Fruit fly (Drosophila melanogaster) whole organism, prepupa: ENCODE measurements around the gene MED14.

Experiments
- Blimp-1 ChIP-seq: fragments of 200-800 bp; sonication (Bioruptor generic); optimal IDR thresholded peaks from 3 replicates; lab custom pipeline; 2017; ENCODE audit warnings: missing biosample characterization, missing genetic modification characterization, mild to moderate bottlenecking, moderate library complexity, missing genetic modification reagents
- CG10631 ChIP-seq: fragments of 200-800 bp; sonication (Bioruptor generic); optimal IDR thresholded peaks from 2 replicates; lab custom pipeline; 2016; ENCODE audit warnings: missing biosample characterization, missing genetic modification characterization
- CG10669 ChIP-seq: fragments of 200-800 bp; sonication (Bioruptor generic); optimal IDR thresholded peaks from 3 replicates; lab custom pipeline; 2018; ENCODE audit warnings: missing biosample characterization, mild to moderate bottlenecking, missing genetic modification characterization, moderate library complexity
- CG11294 ChIP-seq: fragments of 200-800 bp; sonication (Bioruptor generic); IDR thresholded peaks from 2 replicates; pipeline ENCODE4 v1.3.6; 2022; ENCODE audit warnings: missing biosample characterization, missing genetic modification characterization
- CG11762 ChIP-seq: fragments of 200-800 bp; sonication (Bioruptor generic); optimal IDR thresholded peaks from 3 replicates; lab custom pipeline; 2016; ENCODE audit warnings: missing biosample characterization, missing genetic modification characterization; ENCODE audit not compliant: insufficient read depth
- CG11902 ChIP-seq: fragments of 200-800 bp; sonication (Bioruptor generic); optimal IDR thresholded peaks from 3 replicates; lab custom pipeline; 2016; ENCODE audit warnings: missing biosample characterization, missing genetic modification characterization
- CG1621 ChIP-seq: fragments of 200-800 bp; sonication (Bioruptor generic); optimal IDR thresholded peaks from 3 replicates; lab custom pipeline; 2018; ENCODE audit warnings: missing biosample characterization, mild to moderate bottlenecking, missing genetic modification characterization
- CG3032 ChIP-seq: fragments of 200-800 bp; optimal IDR thresholded peaks from 2 replicates; lab custom pipeline; 2019; ENCODE audit warnings: missing biosample characterization, mild to moderate bottlenecking, missing genetic modification characterization, moderate library complexity
- CG31627 ChIP-seq: fragments of 200-800 bp; sonication (Bioruptor generic); optimal IDR thresholded peaks from 3 replicates; lab custom pipeline; 2016; ENCODE audit warnings: missing biosample characterization, missing genetic modification characterization
- CG3919 ChIP-seq: fragments of 200-800 bp; sonication (Bioruptor generic); optimal IDR thresholded peaks from 3 replicates; lab custom pipeline; 2016; ENCODE audit warnings: missing biosample characterization, missing genetic modification characterization
- CG4318 ChIP-seq: fragments of 200-800 bp; sonication (Bioruptor generic); optimal IDR thresholded peaks from 3 replicates; lab custom pipeline; 2017; ENCODE audit warnings: missing biosample characterization, mild to moderate bottlenecking, missing genetic modification characterization
- CG6163 ChIP-seq: fragments of 200-800 bp; sonication (Bioruptor generic); IDR thresholded peaks from 3 replicates; pipeline ENCODE4 v1.3.6; 2022; ENCODE audit warnings: missing biosample characterization, missing genetic modification characterization
- CG6276 ChIP-seq: fragments of 200-800 bp; sonication (Bioruptor generic); optimal IDR thresholded peaks from 2 replicates; lab custom pipeline; 2017; ENCODE audit warnings: missing biosample characterization, mild to moderate bottlenecking, missing genetic modification characterization
- CG6792 ChIP-seq: fragments of 200-800 bp; sonication (Bioruptor generic); optimal IDR thresholded peaks from 3 replicates; lab custom pipeline; 2016; ENCODE audit warnings: missing biosample characterization, missing genetic modification characterization
- CG6854 ChIP-seq: fragments of 200-800 bp; sonication (Bioruptor generic); optimal IDR thresholded peaks from 2 replicates; lab custom pipeline; 2017; ENCODE audit warnings: missing biosample characterization, mild to moderate bottlenecking, missing genetic modification characterization
- CG7368 ChIP-seq: fragments of 200-800 bp; sonication (Bioruptor generic); optimal IDR thresholded peaks from 3 replicates; lab custom pipeline; 2016; ENCODE audit warnings: missing biosample characterization, missing genetic modification characterization
- CG8119 ChIP-seq: fragments of 200-800 bp; sonication (Bioruptor generic); IDR thresholded peaks from 3 replicates; pipeline ENCODE4 v1.3.6; 2022; ENCODE audit warnings: missing biosample characterization, missing genetic modification characterization
- CG8319 ChIP-seq: fragments of 200-800 bp; sonication (Bioruptor generic); optimal IDR thresholded peaks from 3 replicates; lab custom pipeline; 2016; ENCODE audit warnings: missing biosample characterization, missing genetic modification characterization
- CG8632 ChIP-seq: fragments of 200-800 bp; sonication (Bioruptor generic); optimal IDR thresholded peaks from 3 replicates; lab custom pipeline; 2016; ENCODE audit warnings: missing biosample characterization, missing genetic modification characterization
- CG9139 ChIP-seq: fragments of 200-800 bp; sonication (Bioruptor generic); optimal IDR thresholded peaks from 3 replicates; lab custom pipeline; 2017; ENCODE audit warnings: missing biosample characterization, mild to moderate bottlenecking, missing genetic modification characterization
- Eip75B ChIP-seq: fragments of 200-800 bp; sonication (Bioruptor generic); optimal IDR thresholded peaks from 3 replicates; lab custom pipeline; 2016; ENCODE audit warnings: missing biosample characterization, missing genetic modification characterization
- Eip78C ChIP-seq: fragments of 200-800 bp; sonication (Bioruptor generic); peaks from one replicate; lab custom pipeline; 2016; ENCODE audit warnings: missing biosample characterization, missing genetic modification characterization
- Eip93F ChIP-seq: fragments of 200-800 bp; sonication (Bioruptor generic); optimal IDR thresholded peaks from 2 replicates; lab custom pipeline; 2016; ENCODE audit warnings: missing biosample characterization, mild to moderate bottlenecking, missing genetic modification characterization
- Ets21C ChIP-seq: fragments of 200-800 bp; sonication (Bioruptor generic); optimal IDR thresholded peaks from 3 replicates; lab custom pipeline; 2016; ENCODE audit warnings: missing biosample characterization, missing genetic modification characterization
- Ets96B ChIP-seq: fragments of 200-800 bp; optimal IDR thresholded peaks from 2 replicates; lab custom pipeline; 2019; ENCODE audit warnings: missing biosample characterization, mild to moderate bottlenecking, missing genetic modification characterization, moderate library complexity
- Gug ChIP-seq: fragments of 200-800 bp; sonication (Bioruptor generic); IDR thresholded peaks from 2 replicates; pipeline ENCODE4 v1.3.6; 2022; ENCODE audit warnings: missing biosample characterization, missing genetic modification characterization
- Hr38 ChIP-seq: sonication (Bioruptor generic); optimal IDR thresholded peaks from 2 replicates; lab custom pipeline; 2016; ENCODE audit warnings: missing biosample characterization, missing genetic modification characterization
- Hr39 ChIP-seq: fragments of 200-800 bp; sonication (Bioruptor generic); optimal IDR thresholded peaks from 2 replicates; lab custom pipeline; 2016; ENCODE audit warnings: missing biosample characterization, missing genetic modification characterization
- Hr4 ChIP-seq: fragments of 200-800 bp; sonication (Bioruptor generic); optimal IDR thresholded peaks from 3 replicates; lab custom pipeline; 2016; ENCODE audit warnings: missing biosample characterization, missing genetic modification characterization
- Met ChIP-seq: fragments of 200-800 bp; sonication (Bioruptor generic); optimal IDR thresholded peaks from 3 replicates; lab custom pipeline; 2016; ENCODE audit warnings: missing biosample characterization, missing genetic modification characterization
- OdsH ChIP-seq: fragments of 200-800 bp; sonication (Bioruptor generic); optimal IDR thresholded peaks from 3 replicates; lab custom pipeline; 2016; ENCODE audit warnings: missing biosample characterization, missing genetic modification characterization
- Smox ChIP-seq: fragments of 200-800 bp; sonication (Bioruptor generic); optimal IDR thresholded peaks from 3 replicates; lab custom pipeline; 2016; ENCODE audit warnings: missing biosample characterization, missing genetic modification characterization
- Sox102F ChIP-seq: fragments of 200-800 bp; sonication (Bioruptor generic); optimal IDR thresholded peaks from 2 replicates; lab custom pipeline; 2016; ENCODE audit warnings: missing biosample characterization, mild to moderate bottlenecking, missing genetic modification characterization
- Sox14 ChIP-seq: fragments of 200-800 bp; sonication (Bioruptor generic); optimal IDR thresholded peaks from 3 replicates; lab custom pipeline; 2016; ENCODE audit warnings: missing biosample characterization, missing genetic modification characterization
- Sox15 ChIP-seq: fragments of 200-800 bp; sonication (Bioruptor generic); optimal IDR thresholded peaks from 3 replicates; lab custom pipeline; 2016; ENCODE audit warnings: missing biosample characterization, missing genetic modification characterization
- achi ChIP-seq: fragments of 200-800 bp; sonication (Bioruptor generic); optimal IDR thresholded peaks from 3 replicates; lab custom pipeline; 2016; ENCODE audit warnings: missing biosample characterization, missing genetic modification characterization
- acj6 ChIP-seq: fragments of 200-800 bp; sonication (Bioruptor generic); optimal IDR thresholded peaks from 3 replicates; lab custom pipeline; 2016; ENCODE audit warnings: missing biosample characterization, missing genetic modification characterization
- cyc ChIP-seq: fragments of 200-800 bp; sonication (Bioruptor generic); optimal IDR thresholded peaks from 3 replicates; lab custom pipeline; 2016; ENCODE audit warnings: missing biosample characterization, missing genetic modification characterization
- dac ChIP-seq: fragments of 200-800 bp; sonication (Bioruptor generic); optimal IDR thresholded peaks from 2 replicates; lab custom pipeline; 2017; ENCODE audit warnings: missing biosample characterization, mild to moderate bottlenecking, missing genetic modification characterization
- dsx ChIP-seq: fragments of 200-800 bp; optimal IDR thresholded peaks from 3 replicates; lab custom pipeline; 2019; ENCODE audit warnings: missing biosample characterization, mild to moderate bottlenecking, missing genetic modification characterization, moderate library complexity; ENCODE audit not compliant: poor library complexity, severe bottlenecking
- esn ChIP-seq: fragments of 200-800 bp; sonication (Bioruptor generic); optimal IDR thresholded peaks from 2 replicates; lab custom pipeline; 2016; ENCODE audit warnings: missing biosample characterization, mild to moderate bottlenecking, missing genetic modification characterization, moderate library complexity
- fd59A ChIP-seq: fragments of 200-800 bp; sonication (Bioruptor generic); optimal IDR thresholded peaks from 2 replicates; lab custom pipeline; 2017; ENCODE audit warnings: missing biosample characterization, mild to moderate bottlenecking, missing genetic modification characterization, missing genetic modification reagents
- fd85E ChIP-seq: fragments of 200-800 bp; sonication (Bioruptor generic); optimal IDR thresholded peaks from 3 replicates; lab custom pipeline; 2016; ENCODE audit warnings: missing biosample characterization, missing genetic modification characterization
- fkh ChIP-seq: fragments of 200-800 bp; sonication (Bioruptor generic); optimal IDR thresholded peaks from 3 replicates; lab custom pipeline; 2017; ENCODE audit warnings: missing biosample characterization, mild to moderate bottlenecking, missing genetic modification characterization, moderate library complexity
- lz ChIP-seq: fragments of 200-800 bp; sonication (Bioruptor generic); optimal IDR thresholded peaks from 3 replicates; lab custom pipeline; 2016; ENCODE audit warnings: missing biosample characterization, missing genetic modification characterization
- net ChIP-seq: fragments of 200-800 bp; sonication (Bioruptor generic); optimal IDR thresholded peaks from 3 replicates; lab custom pipeline; 2016; ENCODE audit warnings: missing biosample characterization, missing genetic modification characterization
- salr ChIP-seq, 2 experiments: fragments of 200-800 bp; sonication (Bioruptor generic); optimal IDR thresholded peaks; 3 replicates each; lab custom pipeline; 2016 to 2018; ENCODE audit warnings: missing biosample characterization in 2 of 2, missing genetic modification characterization in 2 of 2, mild to moderate bottlenecking in 1 of 2
- spab ChIP-seq: fragments of 200-800 bp; sonication (Bioruptor generic); optimal IDR thresholded peaks from 2 replicates; lab custom pipeline; 2017; ENCODE audit warnings: missing biosample characterization, mild to moderate bottlenecking, missing genetic modification characterization, missing genetic modification reagents
- topi ChIP-seq: fragments of 200-800 bp; sonication (Bioruptor generic); optimal IDR thresholded peaks from 3 replicates; lab custom pipeline; 2016; ENCODE audit warnings: missing biosample characterization, missing genetic modification characterization
- vri ChIP-seq: fragments of 200-800 bp; sonication (Bioruptor generic); optimal IDR thresholded peaks from 3 replicates; lab custom pipeline; 2016; ENCODE audit warnings: missing biosample characterization, mild to moderate bottlenecking, missing genetic modification characterization

Gene MED14

dm6 chr3L:638031-638414 is 45.0 kb downstream of the MED14 start:
- peak; percentile 26 for TF ChIP-seq Eip78C (GFP tag; lab: Kevin White, UChicago)
- no peak for TF ChIP-seq CG31627 (GFP tag; lab: Kevin White, UChicago)
- no peak for TF ChIP-seq fd59A
- peak; percentile 16 for TF ChIP-seq fkh (GFP tag; lab: Kevin White, UChicago)
- TF ChIP-seq, all 60 proteins: peak for 2

dm6 chr3L:638757-639353 is 45.8 kb downstream of the MED14 start:
- TF ChIP-seq CG3032 (no peak), CG6163 (peak; percentile 20; the same call in 1 of the 3 replicates), Blimp-1 (GFP tag; lab: Kevin White, UChicago) (no peak), CG11762 (GFP tag; lab: Kevin White, UChicago) (no peak), CG8319 (GFP tag; lab: Kevin White, UChicago) (no peak), CG10631 (GFP tag; lab: Kevin White, UChicago) (no peak), Eip75B (no peak), CG6276 (GFP tag; lab: Kevin White, UChicago) (peak; percentile 31), CG6854 (GFP tag; lab: Kevin White, UChicago) (peak; percentile 37), Gug (GFP tag; lab: Robert Waterston, UW) (no peak), esn (no peak), CG3919 (GFP tag; lab: Kevin White, UChicago) (no peak), CG8632 (GFP tag; lab: Kevin White, UChicago) (no peak), Ets21C (no peak), lz (GFP tag; lab: Kevin White, UChicago) (no peak), fkh (GFP tag; lab: Kevin White, UChicago) (peak; percentile 41), Sox15 (GFP tag; lab: Kevin White, UChicago) (no peak), net (GFP tag; lab: Kevin White, UChicago) (no peak), fd85E (GFP tag; lab: Kevin White, UChicago) (no peak), Eip93F (no peak), CG4318 (GFP tag; lab: Kevin White, UChicago) (no peak), Smox (GFP tag; lab: Kevin White, UChicago) (peak; percentile 8), CG11902 (GFP tag; lab: Kevin White, UChicago) (no peak), CG8119 (GFP tag; lab: Robert Waterston, UW) (peak; percentile 52; the same call in 2 of the 3 replicates), acj6 (GFP tag; lab: Kevin White, UChicago) (no peak), cyc (GFP tag; lab: Kevin White, UChicago) (no peak), vri (GFP tag; lab: Kevin White, UChicago) (peak; percentile 39), Hr39 (GFP tag; lab: Kevin White, UChicago) (no peak), Hr4 (no peak), Hr38 (no peak), fd59A (no peak), topi (peak; percentile 31), OdsH (GFP tag; lab: Kevin White, UChicago) (no peak), achi (GFP tag; lab: Kevin White, UChicago) (no peak), CG31627 (GFP tag; lab: Kevin White, UChicago) (no peak), dac (no peak), salr (GFP tag; optimal IDR thresholded peaks at IDR 0.05; lab: Kevin White, UChicago) (no peak), Sox14 (no peak), spab (GFP tag; lab: Kevin White, UChicago) (no peak), CG10669 (no peak), Met (GFP tag; lab: Kevin White, UChicago) (no peak), CG11294 (GFP tag; lab: Robert Waterston, UW) (no peak), Sox102F (GFP tag; lab: Kevin White, UChicago) (no peak), CG6792 (GFP tag; lab: Kevin White, UChicago) (no peak), Ets96B (tag; lab: Kevin White, UChicago) (no peak), CG7368 (GFP tag; lab: Kevin White, UChicago) (no peak), CG9139 (GFP tag; lab: Kevin White, UChicago) (no peak), dsx (GFP tag; lab: Kevin White, UChicago) (no peak), CG1621 (no peak)
